Fruit fly (Drosophila melanogaster) whole organism, adult: ENCODE measurements around the gene CG2617.

Experiments used
- CG11617 ChIP-seq: fragments of 200-800 bp; sonication (Bioruptor generic); optimal IDR thresholded peaks from 2 replicates; lab custom pipeline; 2017; ENCODE audit warnings: mild to moderate bottlenecking, missing biosample characterization, missing genetic modification reagents, missing genetic modification characterization
- CG12768 ChIP-seq: fragments of 200-800 bp; sonication (Bioruptor generic); optimal IDR thresholded peaks from 2 replicates; lab custom pipeline; 2017; ENCODE audit warnings: missing biosample characterization, missing genetic modification characterization, mild to moderate bottlenecking, moderate library complexity, missing genetic modification reagents
- CG33017 ChIP-seq: fragments of 200-800 bp; sonication (Bioruptor generic); optimal IDR thresholded peaks from 2 replicates; lab custom pipeline; 2018; ENCODE audit warnings: missing biosample characterization, mild to moderate bottlenecking, missing genetic modification characterization, moderate library complexity
- CG5204 ChIP-seq: fragments of 200-800 bp; sonication (Bioruptor generic); optimal IDR thresholded peaks from 2 replicates; lab custom pipeline; 2016; ENCODE audit warnings: missing biosample characterization, missing genetic modification characterization
- CG7101 ChIP-seq: fragments of 200-800 bp; sonication (Bioruptor generic); optimal IDR thresholded peaks from 2 replicates; lab custom pipeline; 2018; ENCODE audit warnings: missing biosample characterization, mild to moderate bottlenecking, missing genetic modification characterization, moderate library complexity
- Crg-1 ChIP-seq: fragments of 200-800 bp; sonication (Bioruptor generic); optimal IDR thresholded peaks from 2 replicates; lab custom pipeline; 2016; ENCODE audit warnings: missing biosample characterization, missing genetic modification characterization
- Hr96 ChIP-seq: fragments of 200-800 bp; sonication (Bioruptor generic); optimal IDR thresholded peaks from 2 replicates; lab custom pipeline; 2016; ENCODE audit warnings: missing biosample characterization, missing genetic modification characterization
- Mnt ChIP-seq: fragments of 200-800 bp; sonication (Bioruptor generic); optimal IDR thresholded peaks from 2 replicates; lab custom pipeline; 2016; ENCODE audit warnings: missing biosample characterization, mild to moderate bottlenecking, missing genetic modification characterization
- cic ChIP-seq: fragments of 200-800 bp; sonication (Bioruptor generic); optimal IDR thresholded peaks from 2 replicates; lab custom pipeline; 2017; ENCODE audit warnings: missing biosample characterization, mild to moderate bottlenecking, missing genetic modification characterization, moderate library complexity
- cnc ChIP-seq, 2 experiments: fragments of >200 bp; optimal IDR thresholded peaks; 2 replicates each; lab custom pipeline; 2017
- pad ChIP-seq: fragments of 200-800 bp; sonication (Bioruptor generic); optimal IDR thresholded peaks from 3 replicates; lab custom pipeline; 2017; ENCODE audit warnings: missing biosample characterization, missing genetic modification characterization, mild to moderate bottlenecking, moderate library complexity, missing genetic modification reagents

DNA sequence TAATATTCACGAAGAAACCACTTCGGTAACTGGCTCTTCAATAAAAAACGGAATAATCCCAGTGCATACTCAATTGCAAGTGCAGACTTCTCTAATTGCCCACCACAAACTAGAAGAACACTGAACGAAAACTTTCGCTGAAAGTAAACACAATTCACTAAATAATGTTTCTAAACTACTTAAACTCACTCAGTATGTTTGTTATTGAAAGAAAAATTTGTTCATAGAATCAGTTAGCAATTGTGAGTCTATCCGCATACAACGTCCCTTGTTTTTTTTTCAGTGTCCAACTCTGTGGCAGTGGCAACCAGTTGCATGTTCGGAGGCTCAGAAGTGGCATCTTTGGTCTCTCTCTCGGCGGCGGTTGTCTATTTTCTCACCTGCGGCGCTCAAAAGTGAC lies 39.3 kb downstream of the CG2617 start:
- TF ChIP-seq cic (GFP tag; lab: Kevin White, UChicago) (no peak), Mnt (GFP tag; lab: Kevin White, UChicago) (no peak), CG11617 (GFP tag; lab: Kevin White, UChicago) (no peak), Hr96 (GFP tag; lab: Kevin White, UChicago) (no peak), Crg-1 (GFP tag; lab: Kevin White, UChicago) (no peak), cnc (optimal IDR thresholded peaks at IDR 0.05; lab: Kevin White, UChicago) (no peak), CG12768 (GFP tag; lab: Kevin White, UChicago) (no peak), CG33017 (tag; lab: Kevin White, UChicago) (no peak), pad (GFP tag; lab: Kevin White, UChicago) (no peak), CG5204 (no peak), CG7101 (no peak)
